Worm (Caenorhabditis elegans) whole organism, mixed stage, embryonic: ENCODE measurements around the gene ZK1307.2.

Experiments
- M03D4.4 ChIP-seq: sonication (generic microtip); optimal IDR thresholded peaks from 2 replicates; lab custom pipeline; 2017; ENCODE audit warnings: mild to moderate bottlenecking, missing genetic modification characterization, missing compliant biosample characterization
- bed-3 ChIP-seq: fragments of 200-800 bp; sonication (Bioruptor generic); optimal IDR thresholded peaks from 3 replicates; lab custom pipeline; 2018; ENCODE audit warnings: mild to moderate bottlenecking, missing genetic modification characterization, moderate library complexity, missing compliant biosample characterization
- blmp-1 ChIP-seq: fragments of 150-350 bp; optimal IDR thresholded peaks from 2 replicates; lab custom pipeline; 2014; ENCODE audit warnings: missing biosample characterization, missing genetic modification characterization
- ceh-43 ChIP-seq: fragments of 200-800 bp; sonication (Bioruptor generic); optimal IDR thresholded peaks from 2 replicates; lab custom pipeline; 2018; ENCODE audit warnings: mild to moderate bottlenecking, missing genetic modification characterization, moderate library complexity, missing compliant biosample characterization
- ceh-83 ChIP-seq: fragments of 200-800 bp; sonication (Bioruptor generic); optimal IDR thresholded peaks from 2 replicates; lab custom pipeline; 2018; ENCODE audit warnings: mild to moderate bottlenecking, missing genetic modification characterization, missing compliant biosample characterization
- cnd-1 ChIP-seq: fragments of 200-800 bp; sonication (Bioruptor generic); optimal IDR thresholded peaks from 2 replicates; lab custom pipeline; 2018; ENCODE audit warnings: mild to moderate bottlenecking, missing genetic modification characterization, missing compliant biosample characterization
- drap-1 ChIP-seq: fragments of 200-800 bp; sonication (Bioruptor generic); optimal IDR thresholded peaks from 3 replicates; lab custom pipeline; 2018; ENCODE audit warnings: mild to moderate bottlenecking, missing genetic modification characterization, missing compliant biosample characterization
- elt-1 ChIP-seq: sonication (generic microtip); optimal IDR thresholded peaks from 2 replicates; lab custom pipeline; 2017; ENCODE audit warnings: missing genetic modification characterization, mild to moderate bottlenecking, missing compliant biosample characterization, antibody characterized with exemption, moderate library complexity, borderline replicate concordance; ENCODE audit not compliant: insufficient read depth
- flh-1 ChIP-seq: fragments of 200-800 bp; sonication (Bioruptor generic); optimal IDR thresholded peaks from 2 replicates; lab custom pipeline; 2018; ENCODE audit warnings: mild to moderate bottlenecking, missing genetic modification characterization, moderate library complexity, missing compliant biosample characterization
- hlh-1 ChIP-seq: fragments of 150-350 bp; optimal IDR thresholded peaks from 2 replicates; lab custom pipeline; 2014; ENCODE audit warnings: missing biosample characterization, missing genetic modification reagents, missing genetic modification characterization
- lin-13 ChIP-seq: fragments of 150-350 bp; optimal IDR thresholded peaks from 2 replicates; lab custom pipeline; 2014; ENCODE audit warnings: missing biosample characterization, missing genetic modification characterization
- lin-32 ChIP-seq: fragments of 200-800 bp; sonication (Bioruptor generic); optimal IDR thresholded peaks from 2 replicates; lab custom pipeline; 2018; ENCODE audit warnings: mild to moderate bottlenecking, missing genetic modification characterization, missing compliant biosample characterization
- lsy-2 ChIP-seq: fragments of 150-350 bp; optimal IDR thresholded peaks from 2 replicates; lab custom pipeline; 2014; ENCODE audit warnings: missing biosample characterization, missing genetic modification characterization
- mab-5 ChIP-seq: fragments of 150-350 bp; optimal IDR thresholded peaks from 2 replicates; lab custom pipeline; 2014; ENCODE audit warnings: missing biosample characterization, missing genetic modification characterization
- mep-1 ChIP-seq: fragments of 150-350 bp; optimal IDR thresholded peaks from 2 replicates; lab custom pipeline; 2017; ENCODE audit warnings: missing biosample characterization, missing genetic modification reagents, missing genetic modification characterization, inconsistent platforms
- nhr-12 ChIP-seq: fragments of 150-350 bp; optimal IDR thresholded peaks from 2 replicates; lab custom pipeline; 2014; ENCODE audit warnings: missing biosample characterization, missing genetic modification characterization
- nhr-237 ChIP-seq: fragments of 150-350 bp; optimal IDR thresholded peaks from 2 replicates; lab custom pipeline; 2014; ENCODE audit warnings: missing biosample characterization, missing genetic modification characterization
- nhr-28 ChIP-seq: fragments of 150-350 bp; optimal IDR thresholded peaks from 2 replicates; lab custom pipeline; 2014; ENCODE audit warnings: missing biosample characterization, missing genetic modification characterization
- pha-4 ChIP-seq: fragments of 150-350 bp; optimal IDR thresholded peaks from 2 replicates; lab custom pipeline; 2018; ENCODE audit warnings: missing biosample characterization, missing genetic modification reagents, missing genetic modification characterization
- sem-2 ChIP-seq: fragments of 200-800 bp; sonication (Bioruptor generic); optimal IDR thresholded peaks from 2 replicates; lab custom pipeline; 2018; ENCODE audit warnings: mild to moderate bottlenecking, missing genetic modification characterization, missing compliant biosample characterization
- snpc-4 ChIP-seq: fragments of 150-350 bp; optimal IDR thresholded peaks from 2 replicates; lab custom pipeline; 2014; ENCODE audit warnings: missing biosample characterization, missing genetic modification characterization
- unc-120 ChIP-seq: sonication (generic microtip); optimal IDR thresholded peaks from 2 replicates; lab custom pipeline; 2017; ENCODE audit warnings: missing genetic modification characterization, missing compliant biosample characterization; ENCODE audit not compliant: poor library complexity, severe bottlenecking
- unc-39 ChIP-seq: fragments of 150-350 bp; optimal IDR thresholded peaks from 2 replicates; lab custom pipeline; 2014; ENCODE audit warnings: missing biosample characterization, missing genetic modification characterization
- unc-62 ChIP-seq: fragments of 150-350 bp; optimal IDR thresholded peaks from 2 replicates; lab custom pipeline; 2014; ENCODE audit warnings: missing biosample characterization, missing genetic modification reagents, missing genetic modification characterization
- ztf-11 ChIP-seq: fragments of 150-350 bp; optimal IDR thresholded peaks from 2 replicates; lab custom pipeline; 2014; ENCODE audit warnings: missing biosample characterization, missing genetic modification characterization

Gene ZK1307.2

ce11 chrII:9605954-9606353, 47.8 kb downstream of the ZK1307.2 start:
- no peak for TF ChIP-seq mab-5 (tag; lab: Kevin White, UChicago)
- no peak for TF ChIP-seq unc-39 (tag; lab: Kevin White, UChicago)
- no peak for TF ChIP-seq lsy-2 (tag; lab: Kevin White, UChicago)
- TF ChIP-seq drap-1 (GFP tag; lab: Kevin White, UChicago) = no peak
- peak; percentile 37 for TF ChIP-seq elt-1 (tag; lab: Kevin White, UChicago)

ce11 chrII:9605336-9605735, 48.4 kb downstream of the ZK1307.2 start, which contains the start of gene nhr-19:
Gene nhr-19, minus strand, starts transcription at chrII:9605526.
- TF ChIP-seq pha-4 (tag; lab: Kevin White, UChicago) (peak; percentile 10), ceh-83 (GFP tag; lab: Kevin White, UChicago) (no peak)
- TF ChIP-seq, all 35 proteins: peak for 1

ce11 chrII:9604685-9605084, 49.1 kb downstream of the ZK1307.2 start:
- TF ChIP-seq bed-3 (GFP tag; lab: Kevin White, UChicago) (no peak), M03D4.4 (no peak), ceh-83 (GFP tag; lab: Kevin White, UChicago) (no peak)

ce11 chrII:9604063-9604462, 49.7 kb downstream of the ZK1307.2 start:
- TF ChIP-seq mep-1 (tag; lab: Kevin White, UChicago) (no peak), ztf-11 (tag; lab: Kevin White, UChicago) (no peak), pha-4 (tag; lab: Kevin White, UChicago) (no peak), unc-39 (tag; lab: Kevin White, UChicago) (no peak), cnd-1 (tag; lab: Kevin White, UChicago) (no peak), nhr-12 (tag; lab: Kevin White, UChicago) (no peak), ceh-43 (GFP tag; lab: Kevin White, UChicago) (no peak), elt-1 (tag; lab: Kevin White, UChicago) (no peak), sem-2 (GFP tag; lab: Kevin White, UChicago) (no peak), lin-32 (no peak), unc-62 (GFP tag; lab: Kevin White, UChicago) (no peak), bed-3 (GFP tag; lab: Kevin White, UChicago) (no peak)

ce11 chrII:9603419-9603818, 50.3 kb downstream of the ZK1307.2 start:
- peak; percentile 65 for TF ChIP-seq hlh-1
- no peak for TF ChIP-seq M03D4.4
- TF ChIP-seq nhr-28 (tag; lab: Kevin White, UChicago) = peak; percentile 28
- no peak for TF ChIP-seq unc-39 (tag; lab: Kevin White, UChicago)
- TF ChIP-seq unc-62 (GFP tag; lab: Kevin White, UChicago) = peak; percentile 80
- no peak for TF ChIP-seq flh-1 (GFP tag; lab: Kevin White, UChicago)
- no peak for TF ChIP-seq drap-1 (GFP tag; lab: Kevin White, UChicago)
- peak; percentile 34 for TF ChIP-seq lsy-2 (tag; lab: Kevin White, UChicago)
- peak; percentile 68 for TF ChIP-seq pha-4 (tag; lab: Kevin White, UChicago)
- peak; percentile 80 for TF ChIP-seq nhr-237 (tag; lab: Kevin White, UChicago)
- TF ChIP-seq unc-120 (tag; lab: Kevin White, UChicago) = peak; percentile 75
- TF ChIP-seq blmp-1 = no peak
- peak; percentile 32 for TF ChIP-seq mep-1 (tag; lab: Kevin White, UChicago)
- no peak for TF ChIP-seq snpc-4 (tag; lab: Kevin White, UChicago)
- TF ChIP-seq lin-13 (tag; lab: Kevin White, UChicago) = no peak
- TF ChIP-seq elt-1 (tag; lab: Kevin White, UChicago) = no peak
- peak; percentile 3 for TF ChIP-seq mab-5 (tag; lab: Kevin White, UChicago)
